Worm (Caenorhabditis elegans) whole organism, L2 larva: ENCODE measurements around the gene F59G1.4.

Experiments used
- aly-2 ChIP-seq: fragments of 150-350 bp; optimal IDR thresholded peaks from 2 replicates; lab custom pipeline; 2014; ENCODE audit warnings: missing biosample characterization, missing genetic modification characterization
- ama-1 ChIP-seq: fragments of 150-350 bp; optimal IDR thresholded peaks from 2 replicates; lab custom pipeline; 2018; ENCODE audit warnings: inconsistent platforms
- egl-27 ChIP-seq: sonication (generic microtip); optimal IDR thresholded peaks from 3 replicates; lab custom pipeline; 2017; ENCODE audit warnings: missing biosample characterization, missing genetic modification reagents, missing genetic modification characterization
- elt-1 ChIP-seq: fragments of 150-350 bp; optimal IDR thresholded peaks from 2 replicates; lab custom pipeline; 2014; ENCODE audit warnings: missing biosample characterization, missing genetic modification characterization
- elt-3 ChIP-seq: sonication (generic microtip); optimal IDR thresholded peaks from 2 replicates; lab custom pipeline; 2017; ENCODE audit warnings: missing biosample characterization, missing genetic modification characterization
- mdl-1 ChIP-seq, 2 experiments: fragments of 150-350 bp in 1 of 2; sonication (generic microtip) in 1 of 2; optimal IDR thresholded peaks; 2 replicates each; lab custom pipeline; 2017; ENCODE audit warnings: missing biosample characterization in 2 of 2, missing genetic modification characterization in 2 of 2
- nhr-11 ChIP-seq: fragments of 150-350 bp; optimal IDR thresholded peaks from 2 replicates; lab custom pipeline; 2014; ENCODE audit warnings: missing biosample characterization, missing genetic modification characterization
- nhr-12 ChIP-seq: fragments of 150-350 bp; optimal IDR thresholded peaks from 2 replicates; lab custom pipeline; 2014; ENCODE audit warnings: missing biosample characterization, missing genetic modification characterization
- nhr-237 ChIP-seq: fragments of 150-350 bp; optimal IDR thresholded peaks from 2 replicates; lab custom pipeline; 2014; ENCODE audit warnings: missing biosample characterization, missing genetic modification characterization
- nhr-6 ChIP-seq: fragments of 150-350 bp; optimal IDR thresholded peaks from 2 replicates; lab custom pipeline; 2014; ENCODE audit warnings: missing biosample characterization, missing genetic modification characterization
- sma-9 ChIP-seq, 2 experiments: fragments of 150-350 bp in 1 of 2; sonication (generic microtip) in 1 of 2; optimal IDR thresholded peaks; 2 replicates each; lab custom pipeline; 2014 to 2016; ENCODE audit warnings: missing genetic modification characterization in 2 of 2, mild to moderate bottlenecking in 1 of 2, missing biosample characterization in 1 of 2, missing compliant biosample characterization in 1 of 2, missing genetic modification reagents in 1 of 2, moderate library complexity in 1 of 2
- snpc-4 ChIP-seq: fragments of 150-350 bp; optimal IDR thresholded peaks from 2 replicates; lab custom pipeline; 2014; ENCODE audit warnings: missing biosample characterization, missing genetic modification characterization
- unc-62 ChIP-seq: fragments of 150-350 bp; optimal IDR thresholded peaks from 2 replicates; lab custom pipeline; 2014; ENCODE audit warnings: missing biosample characterization, missing genetic modification reagents, missing genetic modification characterization

DNA sequence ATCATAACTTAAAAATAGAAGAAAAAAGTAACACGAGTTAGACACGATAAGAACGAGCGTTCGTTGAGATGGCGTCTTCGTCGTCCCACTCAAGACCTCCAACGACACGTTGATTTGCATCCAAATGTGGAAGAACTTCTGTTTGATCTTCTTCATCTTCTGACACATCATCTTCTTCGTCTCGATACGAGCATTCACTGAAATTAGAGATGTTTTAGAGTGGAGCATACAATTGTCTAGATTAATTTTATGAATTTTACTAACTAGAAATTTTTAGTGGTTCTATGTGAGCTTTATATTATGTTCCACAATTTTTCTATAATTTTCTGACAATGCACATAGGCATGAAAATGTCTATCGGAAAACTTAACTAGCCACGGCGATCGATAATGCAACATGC is 49.8 kb downstream of the F59G1.4 start:
- TF ChIP-seq unc-62 (no peak), nhr-237 (no peak), egl-27 (tag; lab: Kevin White, UChicago) (no peak), elt-1 (tag; lab: Kevin White, UChicago) (no peak), snpc-4 (tag; lab: Kevin White, UChicago) (no peak), sma-9 (GFP tag; optimal IDR thresholded peaks at IDR 0.05; lab: Kevin White, UChicago) (no peak), sma-9 (tag; optimal IDR thresholded peaks at IDR 0.05; lab: Kevin White, UChicago) (no peak), ama-1 (no peak), nhr-6 (tag; lab: Kevin White, UChicago) (no peak), mdl-1 (tag; optimal IDR thresholded peaks at IDR 0.05; lab: Kevin White, UChicago) (no peak), aly-2 (tag; lab: Kevin White, UChicago) (no peak), nhr-11 (no peak), nhr-12 (tag; lab: Kevin White, UChicago) (no peak), elt-3 (tag; lab: Kevin White, UChicago) (no peak)
